Fruit fly (Drosophila melanogaster) whole organism, wandering third instar larva: Measurements from ENCODE around the gene bor.
A peak's percentile ranks its signal among the peaks of the same experiment; 100 is the strongest.

ENCODE experiments used
- CG32264 ChIP-seq: fragments of 200-800 bp; sonication (Bioruptor generic); optimal IDR thresholded peaks from 2 replicates; lab custom pipeline; 2016; ENCODE audit warnings: missing biosample characterization, missing genetic modification characterization
- CG9705 ChIP-seq: fragments of 200-800 bp; sonication (Bioruptor generic); optimal IDR thresholded peaks from 2 replicates; lab custom pipeline; 2018; ENCODE audit warnings: missing biosample characterization, mild to moderate bottlenecking, missing genetic modification characterization
- CrebA ChIP-seq: fragments of 200-800 bp; sonication (Bioruptor generic); optimal IDR thresholded peaks from 2 replicates; lab custom pipeline; 2016; ENCODE audit warnings: missing biosample characterization, mild to moderate bottlenecking, missing genetic modification characterization, borderline replicate concordance
- Dfd ChIP-seq: fragments of >200 bp; optimal IDR thresholded peaks from 2 replicates; lab custom pipeline; 2017; ENCODE audit warnings: missing biosample characterization, missing genetic modification characterization
- Dif ChIP-seq: fragments of 200-275, 200-300 bp; sonication (Bioruptor generic); optimal IDR thresholded peaks from 2 replicates; lab custom pipeline; 2018; ENCODE audit warnings: missing biosample characterization, missing genetic modification characterization; ENCODE audit not compliant: partially characterized antibody
- GATAd ChIP-seq: sonication (Bioruptor generic); optimal IDR thresholded peaks from 2 replicates; lab custom pipeline; 2016; ENCODE audit warnings: missing biosample characterization, missing genetic modification characterization
- HLH106 ChIP-seq: fragments of 200-800 bp; optimal IDR thresholded peaks from 3 replicates; lab custom pipeline; 2019; ENCODE audit warnings: missing biosample characterization, mild to moderate bottlenecking, missing genetic modification characterization, moderate library complexity
- Hnf4 ChIP-seq: fragments of 200-800 bp; sonication (Bioruptor generic); optimal IDR thresholded peaks from 2 replicates; lab custom pipeline; 2016; ENCODE audit warnings: missing biosample characterization, mild to moderate bottlenecking, missing genetic modification characterization
- Jra ChIP-seq: sonication (Bioruptor generic); optimal IDR thresholded peaks from 2 replicates; lab custom pipeline; 2016; ENCODE audit warnings: missing biosample characterization, missing genetic modification characterization
- Myc ChIP-seq: fragments of >200 bp; optimal IDR thresholded peaks from 2 replicates; lab custom pipeline; 2017
- OdsH ChIP-seq: fragments of 200-800 bp; sonication (Bioruptor generic); optimal IDR thresholded peaks from 2 replicates; lab custom pipeline; 2016; ENCODE audit warnings: missing biosample characterization, mild to moderate bottlenecking, missing genetic modification characterization
- Rel ChIP-seq, 2 experiments: fragments of 200-800 bp; sonication (Bioruptor generic) in 1 of 2; optimal IDR thresholded peaks; 2 replicates in 1 of 2; 3 replicates in 1 of 2; lab custom pipeline; 2016 to 2019; ENCODE audit warnings: mild to moderate bottlenecking in 2 of 2, missing biosample characterization in 2 of 2, missing genetic modification characterization in 2 of 2, moderate library complexity in 1 of 2
- Sp1 ChIP-seq: fragments of 200-800 bp; sonication (Bioruptor generic); optimal IDR thresholded peaks from 3 replicates; lab custom pipeline; 2019; ENCODE audit warnings: missing biosample characterization, mild to moderate bottlenecking, missing genetic modification characterization, moderate library complexity
- br ChIP-seq: fragments of 200-800 bp; sonication (Bioruptor generic); optimal IDR thresholded peaks from 2 replicates; lab custom pipeline; 2016; ENCODE audit warnings: missing biosample characterization, missing genetic modification characterization
- brk ChIP-seq: fragments of 200-800 bp; sonication (Bioruptor generic); optimal IDR thresholded peaks from 2 replicates; lab custom pipeline; 2016; ENCODE audit warnings: missing biosample characterization, mild to moderate bottlenecking, missing genetic modification characterization
- dl ChIP-seq, 2 experiments: fragments of 175-275, 200-275 bp in 1 of 2; fragments of 200-275 bp in 1 of 2; sonication (Bioruptor generic); optimal IDR thresholded peaks; lab custom pipeline; 2018; ENCODE audit warnings: mild to moderate bottlenecking in 2 of 2, missing biosample characterization in 2 of 2, missing genetic modification characterization in 2 of 2, moderate library complexity in 2 of 2; ENCODE audit not compliant: partially characterized antibody in 2 of 2, insufficient read depth in 1 of 2
- dmrt93B ChIP-seq: fragments of 200-800 bp; sonication (Bioruptor generic); optimal IDR thresholded peaks from 2 replicates; lab custom pipeline; 2018; ENCODE audit warnings: missing biosample characterization, mild to moderate bottlenecking, missing genetic modification characterization
- ey ChIP-seq: fragments of 200-800 bp; sonication (Bioruptor generic); optimal IDR thresholded peaks from 2 replicates; lab custom pipeline; 2016; ENCODE audit warnings: missing biosample characterization, missing genetic modification characterization
- foxo ChIP-seq, 2 experiments: fragments of 200-800 bp; sonication (Bioruptor generic); optimal IDR thresholded peaks; 2 replicates in 1 of 2; 3 replicates in 1 of 2; lab custom pipeline; 2016 to 2017; ENCODE audit warnings: missing biosample characterization in 2 of 2, missing genetic modification characterization in 2 of 2
- fru ChIP-seq: fragments of 200-800 bp; sonication (Bioruptor generic); optimal IDR thresholded peaks from 3 replicates; lab custom pipeline; 2016; ENCODE audit warnings: missing biosample characterization, mild to moderate bottlenecking, missing genetic modification characterization
- h ChIP-seq: fragments of 200-800 bp; sonication (Bioruptor generic); optimal IDR thresholded peaks from 3 replicates; lab custom pipeline; 2016; ENCODE audit warnings: missing biosample characterization, mild to moderate bottlenecking, missing genetic modification characterization
- lola ChIP-seq: fragments of >200 bp; optimal IDR thresholded peaks from 2 replicates; lab custom pipeline; 2017; ENCODE audit warnings: missing biosample characterization, missing genetic modification characterization
- pan ChIP-seq: fragments of >200 bp; optimal IDR thresholded peaks from 2 replicates; lab custom pipeline; 2017
- psq ChIP-seq: fragments of 200-800 bp; sonication (Bioruptor generic); optimal IDR thresholded peaks from 3 replicates; lab custom pipeline; 2017; ENCODE audit warnings: missing biosample characterization, mild to moderate bottlenecking, missing genetic modification characterization, moderate library complexity
- rgr ChIP-seq: fragments of 200-800 bp; sonication (Bioruptor generic); optimal IDR thresholded peaks from 3 replicates; lab custom pipeline; 2016; ENCODE audit warnings: missing biosample characterization, mild to moderate bottlenecking, missing genetic modification characterization
- sage ChIP-seq: fragments of 200-800 bp; sonication (Bioruptor generic); optimal IDR thresholded peaks from 2 replicates; lab custom pipeline; 2016; ENCODE audit warnings: missing biosample characterization, mild to moderate bottlenecking, missing genetic modification characterization
- sv ChIP-seq: fragments of 200-800 bp; sonication (Bioruptor generic); optimal IDR thresholded peaks from 3 replicates; lab custom pipeline; 2016; ENCODE audit warnings: missing biosample characterization, missing genetic modification characterization
- tai ChIP-seq: sonication (Bioruptor generic); optimal IDR thresholded peaks from 2 replicates; lab custom pipeline; 2016; ENCODE audit warnings: missing biosample characterization, missing genetic modification characterization
- usp ChIP-seq: fragments of >200 bp; optimal IDR thresholded peaks from 2 replicates; lab custom pipeline; 2017; ENCODE audit warnings: missing biosample characterization, missing genetic modification characterization

bor gene

DNA sequence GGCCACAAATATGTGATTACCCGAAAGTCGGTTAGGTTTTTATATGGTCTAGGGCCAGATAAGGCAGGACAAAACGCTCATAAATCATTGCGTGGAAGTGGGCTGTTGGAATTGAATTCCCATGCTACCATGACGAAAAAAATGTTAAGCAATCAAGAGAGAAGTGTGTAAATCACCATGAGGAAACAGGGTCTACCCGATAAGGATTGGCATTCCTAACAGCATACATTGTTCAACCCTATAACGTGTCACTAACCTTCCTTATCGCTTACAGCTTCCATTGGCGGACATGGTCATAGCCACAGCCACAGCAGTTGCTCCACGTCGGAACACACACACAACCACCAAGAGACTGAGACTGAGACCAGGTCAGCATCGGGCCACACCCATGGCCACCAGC is 44.1 kb upstream of the bor start:
- no peak for TF ChIP-seq GATAd (GFP tag; lab: Kevin White, UChicago)
- TF ChIP-seq dl (GFP tag; optimal IDR thresholded peaks at IDR 0.05; lab: Kevin White, UChicago; ENCODE audit: insufficient read depth in 1 of 2, partially characterized antibody in 2 of 2), result no peak
- TF ChIP-seq rgr (GFP tag; lab: Kevin White, UChicago), result no peak
- no peak for TF ChIP-seq br (GFP tag; lab: Kevin White, UChicago)
- TF ChIP-seq pan, result no peak
- TF ChIP-seq brk, result no peak
- no peak for TF ChIP-seq CG32264
- no peak for TF ChIP-seq HLH106
- TF ChIP-seq fru (GFP tag; lab: Kevin White, UChicago), result no peak
- TF ChIP-seq usp, result no peak
- TF ChIP-seq tai (GFP tag; lab: Kevin White, UChicago), result no peak
- no peak for TF ChIP-seq sage (GFP tag; lab: Kevin White, UChicago)
- no peak for TF ChIP-seq Dfd (GFP tag; lab: Kevin White, UChicago)

DNA sequence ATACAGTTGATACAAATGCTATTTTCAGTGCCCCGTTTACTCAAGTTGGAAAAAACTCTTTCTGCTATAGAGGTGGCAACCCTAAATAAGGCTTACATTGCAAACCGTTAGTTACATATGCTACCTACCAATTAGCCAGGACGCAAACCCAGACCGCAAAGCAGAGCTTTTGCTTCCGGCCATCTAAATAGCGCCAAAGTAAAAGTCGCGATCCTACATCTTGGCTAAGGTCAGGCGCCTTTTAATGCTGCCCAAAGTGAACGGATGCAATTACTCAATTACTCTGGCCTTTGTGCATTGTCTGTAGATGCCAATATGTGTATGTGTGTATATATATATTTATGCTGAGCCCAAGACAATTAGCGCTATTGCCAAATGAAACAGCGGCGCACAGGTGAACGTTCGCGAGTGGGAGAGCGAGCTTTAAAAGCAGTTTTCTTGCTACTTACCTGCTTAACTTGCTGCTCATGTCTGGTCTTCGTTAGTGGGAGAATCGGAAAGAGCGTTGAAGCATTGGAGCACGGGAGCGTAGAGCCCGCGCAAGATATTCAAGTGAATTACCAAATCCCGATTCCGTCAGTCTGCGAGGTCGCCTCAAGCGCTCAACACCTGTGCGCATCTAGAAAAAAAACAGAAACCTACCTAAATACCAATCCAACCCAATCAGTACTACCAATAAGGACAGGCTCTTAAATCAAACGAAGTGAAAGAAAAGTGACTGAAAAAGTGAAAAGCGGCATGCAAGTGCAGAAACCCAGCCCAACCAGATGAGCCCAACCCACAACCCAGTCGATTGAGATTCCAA is 41.5 kb upstream of the bor start, which contains the start of gene Zip89B:
Gene Zip89B, plus strand, starts transcription at position 574 of the 805 bp plus-strand sequence.
- TF ChIP-seq psq (GFP tag; lab: Kevin White, UChicago) (peak; percentile 8), GATAd (GFP tag; lab: Kevin White, UChicago) (no peak), h (GFP tag; lab: Kevin White, UChicago) (no peak), dl (GFP tag; optimal IDR thresholded peaks at IDR 0.05; lab: Kevin White, UChicago; ENCODE audit: insufficient read depth in 1 of 2, partially characterized antibody in 2 of 2) (peak; percentile 71 to 86), tai (GFP tag; lab: Kevin White, UChicago) (no peak), Sp1 (no peak), OdsH (GFP tag; lab: Kevin White, UChicago) (peak; percentile 18), sage (GFP tag; lab: Kevin White, UChicago) (peak; percentile 25), Rel (GFP tag; optimal IDR thresholded peaks at IDR 0.05; lab: Kevin White, UChicago) (no peak), Rel (tag; optimal IDR thresholded peaks at IDR 0.05; lab: Kevin White, UChicago) (peak; percentile 40), Dif (GFP tag; lab: Kevin White, UChicago) (peak; percentile 89), ey (GFP tag; lab: Kevin White, UChicago) (no peak)

DNA sequence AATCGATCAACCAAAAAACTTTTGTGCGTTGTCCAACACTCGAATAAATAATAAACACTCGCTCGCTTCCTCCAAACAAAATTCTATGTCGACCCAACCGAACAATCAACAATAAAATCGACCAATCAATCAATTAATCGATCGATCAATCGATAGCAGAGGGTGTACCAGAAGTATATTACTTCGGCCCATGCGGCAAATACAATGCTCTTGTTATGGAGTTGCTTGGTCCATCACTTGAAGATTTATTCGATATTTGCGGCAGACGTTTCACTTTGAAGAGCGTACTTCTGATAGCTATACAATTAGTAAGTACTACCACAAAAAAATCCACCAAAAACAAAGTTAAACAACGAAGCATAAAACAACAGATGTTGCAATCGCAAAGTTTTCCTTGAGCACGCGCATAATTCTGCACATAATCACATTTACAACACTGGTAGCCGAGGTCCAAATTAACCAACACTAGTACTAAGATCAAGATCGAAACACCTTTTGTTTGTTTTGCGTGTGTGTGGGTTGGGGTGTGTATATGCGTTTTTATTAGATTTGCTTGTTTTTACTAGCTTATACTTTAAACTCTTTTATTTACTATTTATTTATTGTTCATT is 31.7 kb upstream of the bor start:
- no peak for TF ChIP-seq CrebA (GFP tag; lab: Kevin White, UChicago)
- TF ChIP-seq dmrt93B (GFP tag; lab: Kevin White, UChicago), result no peak
- no peak for TF ChIP-seq brk
- no peak for TF ChIP-seq GATAd (GFP tag; lab: Kevin White, UChicago)
- TF ChIP-seq sv (GFP tag; lab: Kevin White, UChicago), result no peak
- no peak for TF ChIP-seq pan
- no peak for TF ChIP-seq Rel (GFP tag; optimal IDR thresholded peaks at IDR 0.05; lab: Kevin White, UChicago)
- no peak for TF ChIP-seq Rel (tag; optimal IDR thresholded peaks at IDR 0.05; lab: Kevin White, UChicago)
- no peak for TF ChIP-seq Hnf4
- TF ChIP-seq lola (GFP tag; lab: Kevin White, UChicago), result no peak
- TF ChIP-seq Myc (lab: Kevin White, UChicago), result no peak
- TF ChIP-seq tai (GFP tag; lab: Kevin White, UChicago), result no peak
- TF ChIP-seq br (GFP tag; lab: Kevin White, UChicago), result no peak
- no peak for TF ChIP-seq OdsH (GFP tag; lab: Kevin White, UChicago)
- TF ChIP-seq dl (GFP tag; optimal IDR thresholded peaks at IDR 0.05; lab: Kevin White, UChicago; ENCODE audit: insufficient read depth in 1 of 2, partially characterized antibody in 2 of 2), result no peak
- no peak for TF ChIP-seq Jra
- TF ChIP-seq foxo (GFP tag; optimal IDR thresholded peaks at IDR 0.05; lab: Kevin White, UChicago), result no peak

DNA sequence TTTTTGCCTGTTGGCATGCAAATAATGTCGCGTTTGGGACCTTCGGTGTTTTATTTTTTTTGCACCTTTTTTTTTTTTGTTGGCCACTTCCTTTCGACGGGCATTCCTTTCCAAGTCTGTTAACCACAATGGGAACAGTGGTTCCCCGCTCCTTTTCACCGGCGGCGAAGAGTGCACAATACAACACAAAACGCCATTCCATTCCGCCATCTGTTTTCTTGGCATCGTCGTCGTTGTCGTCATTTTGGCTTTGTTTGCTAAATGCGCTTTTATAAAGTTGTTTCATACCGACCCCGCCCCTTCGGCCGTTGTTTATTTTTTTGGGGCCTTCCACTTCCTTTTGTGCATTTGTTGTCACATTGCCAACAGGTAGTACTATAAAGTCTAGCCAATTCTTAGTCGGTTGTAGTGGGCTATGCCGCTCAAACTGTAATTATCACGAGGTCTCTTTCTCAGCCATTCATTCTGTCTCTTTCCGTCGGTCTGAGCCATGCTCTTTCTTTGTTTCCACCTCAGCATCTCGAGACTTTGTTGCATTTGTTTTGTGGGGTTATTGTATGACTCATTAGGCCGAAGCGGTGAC is 26.4 kb upstream of the bor start:
- no peak for TF ChIP-seq Rel (GFP tag; optimal IDR thresholded peaks at IDR 0.05; lab: Kevin White, UChicago)
- TF ChIP-seq Rel (tag; optimal IDR thresholded peaks at IDR 0.05; lab: Kevin White, UChicago), result peak; percentile 77
- no peak for TF ChIP-seq CG9705
- TF ChIP-seq OdsH (GFP tag; lab: Kevin White, UChicago), result no peak
- peak; percentile 24 for TF ChIP-seq Jra
- no peak for TF ChIP-seq HLH106
- no peak for TF ChIP-seq fru (GFP tag; lab: Kevin White, UChicago)
- TF ChIP-seq psq (GFP tag; lab: Kevin White, UChicago), result peak; percentile 74
- no peak for TF ChIP-seq Dif (GFP tag; lab: Kevin White, UChicago)
